Fruit fly (Drosophila melanogaster): ENCODE measurements around the gene t-Grip91.

dm6 chr2L:15749313-15749712 is 34.6 kb upstream of the t-Grip91 start:
- TF ChIP-seq CG8478 (optimal IDR thresholded peaks at IDR 0.05) (no peak), CTCF (optimal IDR thresholded peaks at IDR 0.05) (no peak)
